Worm (Caenorhabditis elegans) whole organism, L4 larva: ENCODE measurements around the gene K01D12.15.

Source experiments
- D1046.2 ChIP-seq: fragments of 200-800 bp; sonication (Bioruptor generic); IDR thresholded peaks from 2 replicates; pipeline ENCODE4 v1.3.6; 2022; ENCODE audit warnings: missing genetic modification characterization, missing compliant biosample characterization
- F10B5.3 ChIP-seq: sonication (generic microtip); optimal IDR thresholded peaks from 2 replicates; lab custom pipeline; 2016; ENCODE audit warnings: mild to moderate bottlenecking, missing genetic modification characterization, missing compliant biosample characterization
- F37D6.2 ChIP-seq: sonication (generic microtip); optimal IDR thresholded peaks from 2 replicates; lab custom pipeline; 2016; ENCODE audit warnings: mild to moderate bottlenecking, missing genetic modification characterization, missing compliant biosample characterization
- F49E8.2 ChIP-seq: sonication (generic microtip); optimal IDR thresholded peaks from 2 replicates; lab custom pipeline; 2016; ENCODE audit warnings: missing compliant biosample characterization, mild to moderate bottlenecking, missing genetic modification characterization, borderline replicate concordance
- T26A8.4 ChIP-seq: fragments of 200-800 bp; sonication (Bioruptor generic); IDR thresholded peaks from 2 replicates; pipeline ENCODE4 v1.3.6; 2022; ENCODE audit warnings: missing genetic modification characterization, missing compliant biosample characterization
- Y48G9A.11 ChIP-seq: fragments of 200-800 bp; sonication (Bioruptor generic); IDR thresholded peaks from 2 replicates; pipeline ENCODE4 v1.3.6; 2022; ENCODE audit warnings: missing genetic modification reagents, missing genetic modification characterization, missing compliant biosample characterization
- ZK337.2 ChIP-seq: fragments of 200-800 bp; sonication (Bioruptor generic); IDR thresholded peaks from 2 replicates; pipeline ENCODE4 v1.3.6; 2022; ENCODE audit warnings: missing genetic modification reagents, missing genetic modification characterization, missing compliant biosample characterization
- attf-4 ChIP-seq: sonication (generic microtip); optimal IDR thresholded peaks from 3 replicates; lab custom pipeline; 2017; ENCODE audit warnings: missing biosample characterization, missing genetic modification characterization
- ceh-32 ChIP-seq: sonication (generic microtip); optimal IDR thresholded peaks from 2 replicates; lab custom pipeline; 2016; ENCODE audit warnings: mild to moderate bottlenecking, missing genetic modification characterization, missing compliant biosample characterization; ENCODE audit not compliant: poor library complexity
- daf-12 ChIP-seq: fragments of 150-350 bp; optimal IDR thresholded peaks from 2 replicates; lab custom pipeline; 2014; ENCODE audit warnings: missing biosample characterization, missing genetic modification reagents, missing genetic modification characterization
- daf-16 ChIP-seq, 3 experiments: sonication (generic microtip); optimal IDR thresholded peaks; 2 replicates each; lab custom pipeline; 2016 to 2017; ENCODE audit warnings: missing genetic modification characterization in 3 of 3, missing genetic modification reagents in 3 of 3, mild to moderate bottlenecking in 2 of 3, missing compliant biosample characterization in 2 of 3, missing biosample characterization in 1 of 3, moderate library complexity in 1 of 3
- daf-19 ChIP-seq: fragments of 200-800 bp; sonication (Bioruptor generic); conservative IDR thresholded peaks from 2 replicates; pipeline ENCODE4 v1.3.6; 2022; ENCODE audit warnings: missing genetic modification characterization, missing compliant biosample characterization
- dpl-1 ChIP-seq: fragments of 150-350 bp; optimal IDR thresholded peaks from 2 replicates; lab custom pipeline; 2014; ENCODE audit warnings: missing biosample characterization, missing genetic modification reagents, missing genetic modification characterization
- duxl-1 ChIP-seq: sonication (generic microtip); optimal IDR thresholded peaks from 2 replicates; lab custom pipeline; 2016; ENCODE audit warnings: mild to moderate bottlenecking, missing genetic modification characterization, moderate library complexity, missing compliant biosample characterization; ENCODE audit not compliant: poor library complexity
- dve-1 ChIP-seq: sonication (generic microtip); optimal IDR thresholded peaks from 2 replicates; lab custom pipeline; 2017; ENCODE audit warnings: antibody characterized with exemption, mild to moderate bottlenecking, missing genetic modification characterization, missing compliant biosample characterization; ENCODE audit not compliant: insufficient read depth
- fkh-10 ChIP-seq: fragments of 150-350 bp; optimal IDR thresholded peaks from 2 replicates; lab custom pipeline; 2014; ENCODE audit warnings: missing biosample characterization, missing genetic modification reagents, missing genetic modification characterization
- fos-1 ChIP-seq: fragments of 150-350 bp; optimal IDR thresholded peaks from 2 replicates; lab custom pipeline; 2014; ENCODE audit warnings: missing biosample characterization, missing genetic modification characterization
- hlh-11 ChIP-seq: fragments of 200-800 bp; sonication (Bioruptor generic); optimal IDR thresholded peaks from 2 replicates; lab custom pipeline; 2018; ENCODE audit warnings: mild to moderate bottlenecking, missing genetic modification characterization, missing compliant biosample characterization
- jun-1 ChIP-seq: fragments of 150-350 bp; optimal IDR thresholded peaks from 2 replicates; lab custom pipeline; 2014; ENCODE audit warnings: missing biosample characterization, missing genetic modification reagents, missing genetic modification characterization
- lim-7 ChIP-seq: fragments of 200-800 bp; sonication (Bioruptor generic); IDR thresholded peaks from 2 replicates; pipeline ENCODE4 v1.3.6; 2022; ENCODE audit warnings: missing genetic modification characterization, missing compliant biosample characterization
- lin-15B ChIP-seq: fragments of 150-350 bp; sonication (generic microtip); optimal IDR thresholded peaks from 3 replicates; lab custom pipeline; 2014; ENCODE audit warnings: missing biosample characterization, missing genetic modification characterization
- lsy-2 ChIP-seq, 2 experiments: fragments of 150-350 bp in 1 of 2; sonication (generic microtip) in 1 of 2; optimal IDR thresholded peaks; 2 replicates each; lab custom pipeline; 2014 to 2017; ENCODE audit warnings: missing biosample characterization in 2 of 2, missing genetic modification characterization in 2 of 2
- madf-5 ChIP-seq, 2 experiments: fragments of 200-800 bp; sonication (Bioruptor generic); IDR thresholded peaks; 2 replicates each; pipeline ENCODE4 v1.3.6; 2022; ENCODE audit warnings: missing compliant biosample characterization in 2 of 2, missing genetic modification characterization in 2 of 2
- mdt-29 ChIP-seq: fragments of 200-800 bp; sonication (Bioruptor generic); IDR thresholded peaks from 2 replicates; pipeline ENCODE4 v1.3.6; 2022; ENCODE audit warnings: missing genetic modification reagents, missing genetic modification characterization, missing compliant biosample characterization
- mep-1 ChIP-seq: fragments of 150-350 bp; sonication (generic microtip); optimal IDR thresholded peaks from 3 replicates; lab custom pipeline; 2014; ENCODE audit warnings: missing biosample characterization, missing genetic modification characterization
- mxl-2 ChIP-seq: fragments of 200-800 bp; sonication (Bioruptor generic); conservative IDR thresholded peaks from 2 replicates; pipeline ENCODE4 v1.3.6; 2022; ENCODE audit warnings: missing genetic modification reagents, missing genetic modification characterization, missing compliant biosample characterization
- mxl-3 ChIP-seq: fragments of 200-800 bp; sonication (Bioruptor generic); optimal IDR thresholded peaks from 2 replicates; lab custom pipeline; 2018; ENCODE audit warnings: mild to moderate bottlenecking, missing genetic modification characterization, missing compliant biosample characterization
- nhr-102 ChIP-seq: sonication (generic microtip); optimal IDR thresholded peaks from 2 replicates; lab custom pipeline; 2016; ENCODE audit warnings: mild to moderate bottlenecking, missing genetic modification characterization, moderate library complexity, missing compliant biosample characterization
- nhr-11 ChIP-seq: fragments of 150-350 bp; optimal IDR thresholded peaks from 2 replicates; lab custom pipeline; 2014; ENCODE audit warnings: missing biosample characterization, missing genetic modification characterization
- nhr-25 ChIP-seq: sonication (generic microtip); optimal IDR thresholded peaks from 2 replicates; lab custom pipeline; 2017; ENCODE audit warnings: missing genetic modification characterization, mild to moderate bottlenecking, missing compliant biosample characterization, antibody characterized with exemption, moderate library complexity, borderline replicate concordance; ENCODE audit not compliant: insufficient read depth
- nhr-28 ChIP-seq: fragments of 150-350 bp; optimal IDR thresholded peaks from 2 replicates; lab custom pipeline; 2014; ENCODE audit warnings: missing biosample characterization, missing genetic modification characterization
- nhr-42 ChIP-seq: fragments of 200-800 bp; sonication (Bioruptor generic); IDR thresholded peaks from 2 replicates; pipeline ENCODE4 v1.3.6; 2022; ENCODE audit warnings: missing genetic modification characterization, missing compliant biosample characterization
- nhr-48 ChIP-seq: sonication (generic microtip); optimal IDR thresholded peaks from 2 replicates; lab custom pipeline; 2016; ENCODE audit warnings: mild to moderate bottlenecking, missing genetic modification characterization, missing compliant biosample characterization
- nhr-76 ChIP-seq: fragments of 150-350 bp; optimal IDR thresholded peaks from 2 replicates; lab custom pipeline; 2014; ENCODE audit warnings: missing biosample characterization, missing genetic modification characterization
- nhr-77 ChIP-seq: fragments of 150-350 bp; optimal IDR thresholded peaks from 2 replicates; lab custom pipeline; 2014; ENCODE audit warnings: missing biosample characterization, missing genetic modification characterization
- rbr-2 ChIP-seq: sonication (generic microtip); optimal IDR thresholded peaks from 2 replicates; lab custom pipeline; 2016; ENCODE audit warnings: missing genotype, missing genetic modification characterization, missing compliant biosample characterization
- snpc-4 ChIP-seq: fragments of 150-350 bp; optimal IDR thresholded peaks from 2 replicates; lab custom pipeline; 2014; ENCODE audit warnings: missing biosample characterization, missing genetic modification characterization
- spr-3 ChIP-seq: fragments of 200-800 bp; sonication (Bioruptor generic); optimal IDR thresholded peaks from 2 replicates; lab custom pipeline; 2018; ENCODE audit warnings: mild to moderate bottlenecking, missing genetic modification characterization, missing compliant biosample characterization
- tag-97 ChIP-seq: fragments of 200-800 bp; sonication (Bioruptor generic); IDR thresholded peaks from 2 replicates; pipeline ENCODE4 v1.3.6; 2022; ENCODE audit warnings: missing genetic modification characterization, missing compliant biosample characterization
- tra-1 ChIP-seq: fragments of 200-800 bp; sonication (Bioruptor generic); IDR thresholded peaks from 2 replicates; pipeline ENCODE4 v1.3.6; 2022; ENCODE audit warnings: missing genetic modification reagents, missing genetic modification characterization, missing compliant biosample characterization
- unc-130 ChIP-seq: sonication (generic microtip); optimal IDR thresholded peaks from 2 replicates; lab custom pipeline; 2016; ENCODE audit warnings: missing genetic modification reagents, missing genetic modification characterization, missing compliant biosample characterization
- unc-62 ChIP-seq, 3 experiments: fragments of 150-350 bp in 1 of 3; sonication (generic microtip); optimal IDR thresholded peaks in 2 of 3; peaks in 1 of 3; 1 replicate in 1 of 3; 2 replicates in 2 of 3; lab custom pipeline; 2014 to 2017; ENCODE audit warnings: missing biosample characterization in 3 of 3, missing genetic modification characterization in 3 of 3, missing genetic modification reagents in 3 of 3, missing genotype in 1 of 3
- vab-7 ChIP-seq: fragments of 200-800 bp; sonication (Bioruptor generic); IDR thresholded peaks from 2 replicates; pipeline ENCODE4 v1.3.6; 2022; ENCODE audit warnings: missing genetic modification reagents, missing genetic modification characterization, missing compliant biosample characterization
- zip-2 ChIP-seq: fragments of 150-350 bp; optimal IDR thresholded peaks from 2 replicates; lab custom pipeline; 2014; ENCODE audit warnings: missing biosample characterization, missing genetic modification characterization
- ztf-11 ChIP-seq: fragments of 150-350 bp; optimal IDR thresholded peaks from 2 replicates; lab custom pipeline; 2014; ENCODE audit warnings: missing biosample characterization, missing genetic modification characterization

Gene K01D12.15

ce11 chrV:12386154-12386553, at the start of gene K01D12.15:
Gene K01D12.15 (plus strand): TSS chrV:12386454.
- no peak for TF ChIP-seq madf-5 (GFP tag; IDR thresholded peaks at IDR 0.05; lab: Robert Waterston, UW)
- no peak for TF ChIP-seq fos-1 (tag; lab: Kevin White, UChicago)

ce11 chrV:12337894-12338293, 48.4 kb upstream of the K01D12.15 start, which contains the start of gene twk-13:
Gene twk-13 (minus strand): TSS chrV:12337994.
- TF ChIP-seq nhr-48 (tag; lab: Kevin White, UChicago) (no peak), F37D6.2 (tag; lab: Kevin White, UChicago) (no peak), lin-15B (tag; lab: Kevin White, UChicago) (no peak), mxl-2 (GFP tag; lab: Robert Waterston, UW) (no peak), mxl-3 (no peak), nhr-42 (GFP tag; lab: Robert Waterston, UW) (no peak), nhr-11 (tag; lab: Kevin White, UChicago) (no peak), vab-7 (no peak), attf-4 (no peak), F10B5.3 (tag; lab: Kevin White, UChicago) (no peak), daf-19 (no peak)

ce11 chrV:12343419-12343969, 42.8 kb upstream of the K01D12.15 start, which contains the start of gene tomm-20:
Gene tomm-20 (minus strand): TSS chrV:12343469.
- TF ChIP-seq lim-7 (GFP tag; lab: Robert Waterston, UW) (no peak), ceh-32 (peak; percentile 55), zip-2 (tag; lab: Kevin White, UChicago) (peak; percentile 37), dpl-1 (peak; percentile 99), hlh-11 (tag; lab: Kevin White, UChicago) (peak; percentile 88), ztf-11 (tag; lab: Kevin White, UChicago) (no peak), unc-62 (GFP tag; optimal IDR thresholded peaks at IDR 0.05 in 1 of 2; lab: Kevin White, UChicago) (peak in 1 of 2 experiments; percentile 94), unc-62 (tag; optimal IDR thresholded peaks at IDR 0.05; lab: Kevin White, UChicago) (no peak), lin-15B (tag; lab: Kevin White, UChicago) (peak; percentile 50), nhr-11 (tag; lab: Kevin White, UChicago) (peak; percentile 81), snpc-4 (tag; lab: Kevin White, UChicago) (peak; percentile 29), nhr-102 (peak; percentile 93), F37D6.2 (tag; lab: Kevin White, UChicago) (peak; percentile 79), ZK337.2 (GFP tag; lab: Robert Waterston, UW) (no peak), tag-97 (GFP tag; lab: Robert Waterston, UW) (no peak), rbr-2 (peak; percentile 94), daf-16 (GFP tag; optimal IDR thresholded peaks at IDR 0.05; lab: Kevin White, UChicago) (peak; percentile 46 to 79), daf-16 (tag; optimal IDR thresholded peaks at IDR 0.05; lab: Kevin White, UChicago) (no peak), T26A8.4 (GFP tag; lab: Robert Waterston, UW) (no peak; the same call in none of the 2 replicates), nhr-48 (tag; lab: Kevin White, UChicago) (peak; percentile 80), daf-19 (peak; percentile 66), jun-1 (peak; percentile 76), mdt-29 (0 out of 2 replicates have a peak, but pooled peaks have one; percentile 14), duxl-1 (tag; lab: Kevin White, UChicago) (peak; percentile 84), fkh-10 (peak; percentile 89), F49E8.2 (tag; lab: Kevin White, UChicago) (peak; percentile 69), unc-130 (GFP tag; lab: Kevin White, UChicago) (peak; percentile 4), Y48G9A.11 (peak; percentile 90), spr-3 (peak; percentile 56), nhr-77 (tag; lab: Kevin White, UChicago) (peak; percentile 91), nhr-76 (tag; lab: Kevin White, UChicago) (peak; percentile 44), lsy-2 (tag; optimal IDR thresholded peaks at IDR 0.05; lab: Kevin White, UChicago) (peak; percentile 71 to 96), mep-1 (peak; percentile 95), tra-1 (GFP tag; lab: Robert Waterston, UW) (peak; percentile 89), dve-1 (peak; percentile 94), nhr-28 (tag; lab: Kevin White, UChicago) (peak; percentile 69), F10B5.3 (tag; lab: Kevin White, UChicago) (peak; percentile 72), D1046.2 (GFP tag; lab: Robert Waterston, UW) (no peak), nhr-25 (tag; lab: Kevin White, UChicago) (peak; percentile 82), daf-12 (tag; lab: Kevin White, UChicago) (no peak)
